Fruit fly (Drosophila melanogaster): Measurements from ENCODE around the gene sob.

Gene sob

DNA sequence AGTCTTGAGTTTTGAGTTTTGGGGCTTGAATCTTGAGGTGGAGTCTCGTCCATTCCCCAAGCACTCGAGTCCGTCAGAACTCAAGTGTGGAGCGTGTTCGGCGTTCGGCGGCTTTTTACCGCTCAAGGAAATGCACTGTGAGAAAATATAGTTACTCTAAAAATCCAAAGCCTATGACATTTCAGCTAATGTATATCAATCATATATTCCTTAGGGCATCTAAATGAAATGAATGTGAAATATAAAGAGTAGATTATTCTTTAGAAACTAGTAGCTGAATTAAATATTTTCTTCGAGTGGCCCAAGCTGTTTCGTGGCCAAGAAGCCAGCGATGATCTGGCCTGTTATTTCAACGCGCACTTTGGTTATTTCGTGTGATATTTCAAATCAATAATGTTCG is 6.7 kb upstream of the sob start:
- TF ChIP-seq fru (GFP tag; optimal IDR thresholded peaks at IDR 0.05) (peak; percentile 58), OdsH (GFP tag; optimal IDR thresholded peaks at IDR 0.05) (peak; percentile 61), ey (GFP tag; optimal IDR thresholded peaks at IDR 0.05) (peak; percentile 51), dmrt93B (GFP tag; optimal IDR thresholded peaks at IDR 0.05) (peak; percentile 16), Dfd (GFP tag; optimal IDR thresholded peaks at IDR 0.05) (no peak), sage (GFP tag; optimal IDR thresholded peaks at IDR 0.05) (no peak), foxo (GFP tag; optimal IDR thresholded peaks at IDR 0.05) (peak in 1 of 2 experiments; percentile 40), Hnf4 (GFP tag; optimal IDR thresholded peaks at IDR 0.05) (peak; percentile 61), Vsx2 (GFP tag; optimal IDR thresholded peaks at IDR 0.05; ENCODE audit: partially characterized antibody) (no peak), HLH106 (tag; optimal IDR thresholded peaks at IDR 0.05) (peak; percentile 44), Sp1 (GFP tag; optimal IDR thresholded peaks at IDR 0.05) (peak; percentile 50), psq (GFP tag; optimal IDR thresholded peaks at IDR 0.05) (peak; percentile 13), dl (GFP tag; optimal IDR thresholded peaks at IDR 0.05; ENCODE audit: insufficient read depth in 1 of 2, partially characterized antibody in 2 of 2) (no peak), br (GFP tag; optimal IDR thresholded peaks at IDR 0.05) (peak; percentile 29), CG32264 (GFP tag; optimal IDR thresholded peaks at IDR 0.05) (no peak), rgr (GFP tag; optimal IDR thresholded peaks at IDR 0.05) (peak; percentile 43), Abd-B (GFP tag; optimal IDR thresholded peaks at IDR 0.05) (no peak), h (GFP tag; optimal IDR thresholded peaks at IDR 0.05) (peak; percentile 61), woc (GFP tag; optimal IDR thresholded peaks at IDR 0.05) (peak; percentile 20), Dif (GFP tag; optimal IDR thresholded peaks at IDR 0.05; ENCODE audit: partially characterized antibody) (no peak)

DNA sequence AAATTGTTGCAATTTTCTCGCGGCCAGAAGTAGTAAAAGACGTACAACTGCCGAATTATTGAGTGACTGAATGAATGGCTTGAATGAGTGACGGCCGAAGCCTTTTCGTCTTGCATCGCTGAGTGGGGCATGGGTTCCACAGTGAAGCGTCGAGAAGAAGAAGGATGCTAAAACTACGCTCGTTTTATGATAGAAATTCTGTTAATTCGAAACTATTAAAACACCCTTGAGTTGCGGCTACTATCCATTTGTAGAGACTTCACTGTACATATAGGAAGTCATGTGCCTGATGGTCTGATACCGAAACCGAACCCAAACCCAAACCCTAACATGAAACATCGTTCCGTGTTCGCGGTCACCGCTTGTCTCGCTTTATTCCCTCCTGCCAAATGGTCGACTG is 4.7 kb upstream of the sob start:
- TF ChIP-seq GATAd (GFP tag; optimal IDR thresholded peaks at IDR 0.05) (no peak), woc (GFP tag; optimal IDR thresholded peaks at IDR 0.05) (peak; percentile 2), Dif (GFP tag; optimal IDR thresholded peaks at IDR 0.05; ENCODE audit: partially characterized antibody) (no peak), jim (GFP tag; optimal IDR thresholded peaks at IDR 0.05) (no peak), N (GFP tag; optimal IDR thresholded peaks at IDR 0.05) (no peak), h (GFP tag; optimal IDR thresholded peaks at IDR 0.05) (peak; percentile 8), pan (optimal IDR thresholded peaks at IDR 0.05) (no peak), Hnf4 (GFP tag; optimal IDR thresholded peaks at IDR 0.05) (no peak), foxo (GFP tag; optimal IDR thresholded peaks at IDR 0.05) (peak in 1 of 2 experiments; percentile 21), sv (GFP tag; optimal IDR thresholded peaks at IDR 0.05) (no peak), dmrt93B (GFP tag; optimal IDR thresholded peaks at IDR 0.05) (no peak), tai (GFP tag; optimal IDR thresholded peaks at IDR 0.05) (no peak), Jra (GFP tag; optimal IDR thresholded peaks at IDR 0.05) (no peak), rgr (GFP tag; optimal IDR thresholded peaks at IDR 0.05) (no peak), Rel (GFP tag; optimal IDR thresholded peaks at IDR 0.05) (no peak), Rel (tag; optimal IDR thresholded peaks at IDR 0.05) (no peak), dsf (GFP tag; optimal IDR thresholded peaks at IDR 0.05; ENCODE audit: borderline replicate concordance) (no peak), ey (GFP tag; optimal IDR thresholded peaks at IDR 0.05) (no peak), psq (GFP tag; optimal IDR thresholded peaks at IDR 0.05) (no peak), Hr83 (GFP tag; optimal IDR thresholded peaks at IDR 0.05; ENCODE audit: poor library complexity, severe bottlenecking) (no peak), Abd-B (GFP tag; optimal IDR thresholded peaks at IDR 0.05) (no peak)

DNA sequence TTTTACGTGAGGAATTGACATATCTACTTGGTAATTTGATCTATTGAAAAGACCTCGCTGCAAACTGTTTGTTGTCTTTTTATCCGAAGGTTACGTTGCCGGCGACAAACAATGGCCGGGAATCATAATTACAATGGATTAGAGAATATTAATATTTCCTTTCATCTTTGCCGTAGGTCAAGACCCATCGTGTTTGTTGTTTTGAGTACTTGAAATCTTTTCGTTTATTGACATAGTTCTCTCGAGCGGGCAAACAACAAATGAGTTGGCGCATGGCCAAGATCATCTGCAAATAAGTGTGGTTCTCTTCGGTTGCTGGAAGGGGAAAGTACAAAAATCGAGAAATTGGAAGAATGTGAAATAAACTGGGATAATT is 3.7 kb upstream of the sob start:
- no peak for TF ChIP-seq Hr78 (GFP tag; optimal IDR thresholded peaks at IDR 0.05)
- no peak for TF ChIP-seq rgr (GFP tag; optimal IDR thresholded peaks at IDR 0.05)
- TF ChIP-seq Myc (optimal IDR thresholded peaks at IDR 0.05) = no peak
- no peak for TF ChIP-seq N (GFP tag; optimal IDR thresholded peaks at IDR 0.05)
- no peak for TF ChIP-seq br (GFP tag; optimal IDR thresholded peaks at IDR 0.05)
- no peak for TF ChIP-seq Mio (GFP tag; optimal IDR thresholded peaks at IDR 0.05)
- no peak for TF ChIP-seq foxo (GFP tag; optimal IDR thresholded peaks at IDR 0.05)
- no peak for TF ChIP-seq dsf (GFP tag; optimal IDR thresholded peaks at IDR 0.05; ENCODE audit: borderline replicate concordance)
- TF ChIP-seq usp (GFP tag; optimal IDR thresholded peaks at IDR 0.05) = no peak
- TF ChIP-seq CG9705 (GFP tag; optimal IDR thresholded peaks at IDR 0.05) = no peak
- no peak for TF ChIP-seq tai (GFP tag; optimal IDR thresholded peaks at IDR 0.05)
- TF ChIP-seq Rel (GFP tag; optimal IDR thresholded peaks at IDR 0.05) = no peak
- TF ChIP-seq Rel (tag; optimal IDR thresholded peaks at IDR 0.05) = no peak
- no peak for TF ChIP-seq Jra (GFP tag; optimal IDR thresholded peaks at IDR 0.05)
- no peak for TF ChIP-seq Dfd (GFP tag; optimal IDR thresholded peaks at IDR 0.05)
- TF ChIP-seq Vsx2 (GFP tag; optimal IDR thresholded peaks at IDR 0.05; ENCODE audit: partially characterized antibody) = no peak
- TF ChIP-seq OdsH (GFP tag; optimal IDR thresholded peaks at IDR 0.05) = no peak
- no peak for TF ChIP-seq dl (GFP tag; optimal IDR thresholded peaks at IDR 0.05; ENCODE audit: insufficient read depth in 1 of 2, partially characterized antibody in 2 of 2)
- TF ChIP-seq Hr83 (GFP tag; optimal IDR thresholded peaks at IDR 0.05; ENCODE audit: poor library complexity, severe bottlenecking) = no peak
- TF ChIP-seq dmrt93B (GFP tag; optimal IDR thresholded peaks at IDR 0.05) = no peak
- no peak for TF ChIP-seq Sp1 (GFP tag; optimal IDR thresholded peaks at IDR 0.05)

All from whole organism, wandering third instar larva.